Worm (Caenorhabditis elegans): ENCODE measurements around the gene hlh-34.

- TF ChIP-seq tra-4 (tag; optimal IDR thresholded peaks at IDR 0.05) (no peak), ceh-13 (GFP tag; optimal IDR thresholded peaks at IDR 0.05) (no peak), hmbx-1 (tag; optimal IDR thresholded peaks at IDR 0.05) (no peak), sea-1 (GFP tag; conservative IDR thresholded peaks at IDR 0.05) (no peak), flt-1 (GFP tag; IDR thresholded peaks at IDR 0.05) (no peak), pes-1 (GFP tag; IDR thresholded peaks at IDR 0.05) (no peak)
Measured at ce11 chrV:13724781-13725180, 17.6 kb upstream of the hlh-34 start, which contains the start of gene F35E12.2.
